Fruit fly (Drosophila melanogaster) S2 (cell line): ENCODE measurements around the gene CG42564.

Source experiments
- CG8478 ChIP-seq: fragments of >200 bp; optimal IDR thresholded peaks from 2 replicates; lab custom pipeline; 2018
- CTCF ChIP-seq, 2 experiments: fragments of >200 bp; optimal IDR thresholded peaks; 2 replicates each; lab custom pipeline; 2018

The CG42564 gene

dm6 chr3R:6374307-6374574 lies at the start of gene CG42564:
CG42564 (plus strand) TSS chr3R:6374475.
- TF ChIP-seq CG8478 (lab: Kevin White, UChicago) (no peak), CTCF (optimal IDR thresholded peaks at IDR 0.05; lab: Kevin White, UChicago) (no peak)

dm6 chr3R:6329774-6330298 lies 44.4 kb upstream of the CG42564 start, which contains the start of gene Osi18:
Osi18 (plus strand) TSS chr3R:6330248.
- no peak for TF ChIP-seq CG8478 (lab: Kevin White, UChicago)

dm6 chr3R:6334906-6335433 lies 39.3 kb upstream of the CG42564 start, which contains the start of gene Osi19:
Osi19 (plus strand) TSS chr3R:6335362.
- no peak for TF ChIP-seq CG8478 (lab: Kevin White, UChicago)
- TF ChIP-seq CTCF (optimal IDR thresholded peaks at IDR 0.05; lab: Kevin White, UChicago) = no peak

- no peak for TF ChIP-seq CG8478 (lab: Kevin White, UChicago)
- no peak for TF ChIP-seq CTCF (optimal IDR thresholded peaks at IDR 0.05; lab: Kevin White, UChicago)
Measured at dm6 chr3R:6337397-6337796, 36.9 kb upstream of the CG42564 start.

dm6 chr3R:6339795-6340194 lies 34.5 kb upstream of the CG42564 start, which contains the start of gene Osi20:
Osi20 (plus strand) TSS chr3R:6340095.
- no peak for TF ChIP-seq CTCF (optimal IDR thresholded peaks at IDR 0.05; lab: Kevin White, UChicago)

dm6 chr3R:6341668-6342067 lies 32.6 kb upstream of the CG42564 start, which contains the start of gene CG17917:
CG17917 (plus strand) TSS chr3R:6341968.
- no peak for TF ChIP-seq CTCF (optimal IDR thresholded peaks at IDR 0.05; lab: Kevin White, UChicago)

- TF ChIP-seq CTCF (optimal IDR thresholded peaks at IDR 0.05; lab: Kevin White, UChicago) (no peak), CG8478 (lab: Kevin White, UChicago) (no peak)
Measured at dm6 chr3R:6342702-6343101, 31.6 kb upstream of the CG42564 start, which contains the start of gene CG10298. CG10298 (plus strand) TSS chr3R:6343002.

dm6 chr3R:6343396-6344239 lies 30.7 kb upstream of the CG42564 start, which contains the start of gene CG17919:
CG17919 (plus strand) TSS chr3R:6344029.
- no peak for TF ChIP-seq CG8478 (lab: Kevin White, UChicago)
- TF ChIP-seq CTCF (optimal IDR thresholded peaks at IDR 0.05; lab: Kevin White, UChicago) = no peak

dm6 chr3R:6345814-6346213 lies 28.5 kb upstream of the CG42564 start, which contains the start of the genes SmD2 and CG18048:
SmD2 (minus strand) TSS chr3R:6345911.
CG18048 (plus strand) TSS chr3R:6346111.
- no peak for TF ChIP-seq CG8478 (lab: Kevin White, UChicago)
- TF ChIP-seq CTCF (optimal IDR thresholded peaks at IDR 0.05; lab: Kevin White, UChicago) = no peak

dm6 chr3R:6348943-6349342 lies 25.3 kb upstream of the CG42564 start, which contains the start of gene Hr83:
Hr83 (plus strand) TSS chr3R:6349243.
- TF ChIP-seq CTCF (optimal IDR thresholded peaks at IDR 0.05; lab: Kevin White, UChicago) = no peak
- no peak for TF ChIP-seq CG8478 (lab: Kevin White, UChicago)

- TF ChIP-seq CTCF (optimal IDR thresholded peaks at IDR 0.05; lab: Kevin White, UChicago) = no peak
- TF ChIP-seq CG8478 (lab: Kevin White, UChicago) = no peak
Measured at dm6 chr3R:6350755-6351154, 23.5 kb upstream of the CG42564 start, which contains the start of gene Pak. Pak (plus strand) TSS chr3R:6350896.

dm6 chr3R:6351181-6351580 lies 23.1 kb upstream of the CG42564 start:
- TF ChIP-seq CG8478 (lab: Kevin White, UChicago) = no peak
- no peak for TF ChIP-seq CTCF (optimal IDR thresholded peaks at IDR 0.05; lab: Kevin White, UChicago)

dm6 chr3R:6351696-6352378 lies 22.4 kb upstream of the CG42564 start:
- TF ChIP-seq CG8478 (lab: Kevin White, UChicago) (no peak), CTCF (optimal IDR thresholded peaks at IDR 0.05; lab: Kevin White, UChicago) (no peak)

- no peak for TF ChIP-seq CG8478 (lab: Kevin White, UChicago)
- no peak for TF ChIP-seq CTCF (optimal IDR thresholded peaks at IDR 0.05; lab: Kevin White, UChicago)
Measured at dm6 chr3R:6352436-6352835, 21.8 kb upstream of the CG42564 start.
